Worm (Caenorhabditis elegans): ENCODE measurements around the gene cpt-2.

The cpt-2 gene

DNA sequence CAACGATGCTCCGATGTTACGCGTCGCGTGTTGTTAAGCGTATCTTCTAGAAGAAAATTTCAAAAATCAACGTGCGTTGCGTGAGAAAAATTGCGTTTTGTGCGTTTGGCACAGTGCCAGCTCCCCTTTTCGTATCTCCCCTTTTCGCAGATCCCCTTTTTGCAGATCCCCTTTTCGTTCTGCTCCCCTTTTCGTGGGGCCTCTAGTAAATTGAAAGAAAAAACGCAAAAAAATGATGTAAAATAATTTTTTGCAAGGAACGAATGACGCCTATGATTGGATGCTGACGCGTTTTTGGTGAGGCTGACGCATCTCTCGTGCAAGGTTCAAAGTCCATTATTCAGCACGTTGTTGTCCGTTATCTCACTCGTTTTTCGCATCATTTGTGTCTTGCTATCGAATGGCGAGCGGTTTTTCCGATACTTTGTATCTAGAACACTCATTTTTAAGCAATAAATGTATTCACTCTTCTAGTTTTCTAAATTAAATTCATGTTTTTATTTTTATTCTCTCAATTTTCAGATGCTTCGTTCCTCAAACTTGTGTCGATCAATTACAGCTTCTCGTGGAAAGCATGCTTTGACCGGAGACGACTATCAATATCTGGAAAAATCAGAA is at the start of gene cpt-2:
Gene cpt-2 (plus strand): TSS at position 523 of the 618 bp plus-strand sequence.
- peak; percentile 64 for TF ChIP-seq nhr-11 (tag; optimal IDR thresholded peaks at IDR 0.05)
- TF ChIP-seq nhr-23 (tag; optimal IDR thresholded peaks at IDR 0.05): peak; percentile 84
- peak; percentile 68 for TF ChIP-seq pha-4 (tag; optimal IDR thresholded peaks at IDR 0.05)
- TF ChIP-seq lin-15B (tag; optimal IDR thresholded peaks at IDR 0.05): peak; percentile 90
- peak; percentile 82 for TF ChIP-seq pqm-1 (tag; optimal IDR thresholded peaks at IDR 0.05)
- TF ChIP-seq nfya-1 (tag; optimal IDR thresholded peaks at IDR 0.05; ENCODE audit: insufficient read depth): peak; percentile 88
- TF ChIP-seq fkh-10 (GFP tag; optimal IDR thresholded peaks at IDR 0.05): peak; percentile 39
- peak; percentile 93 for TF ChIP-seq egl-5 (tag; optimal IDR thresholded peaks at IDR 0.05)
- peak; percentile 67 for TF ChIP-seq nhr-25 (tag; optimal IDR thresholded peaks at IDR 0.05)
- TF ChIP-seq lin-39 (tag; optimal IDR thresholded peaks at IDR 0.05): peak; percentile 38
- TF ChIP-seq tbx-2 (tag; optimal IDR thresholded peaks at IDR 0.05): peak; percentile 83
- peak; percentile 84 for TF ChIP-seq elt-2 (tag; optimal IDR thresholded peaks at IDR 0.05)
- peak; percentile 75 for TF ChIP-seq snpc-4 (tag; optimal IDR thresholded peaks at IDR 0.05)
- peak; percentile 74 for TF ChIP-seq R02D3.7 (tag; optimal IDR thresholded peaks at IDR 0.05)
- peak; percentile 70 for TF ChIP-seq ceh-28 (tag; optimal IDR thresholded peaks at IDR 0.05)
- TF ChIP-seq lsy-12 (tag; optimal IDR thresholded peaks at IDR 0.05): peak; percentile 81
- peak; percentile 39 for TF ChIP-seq ZK546.5 (tag; optimal IDR thresholded peaks at IDR 0.05)
- TF ChIP-seq egl-27 (tag; optimal IDR thresholded peaks at IDR 0.05): peak; percentile 19
- TF ChIP-seq ceh-82 (tag; optimal IDR thresholded peaks at IDR 0.05): peak; percentile 16
- peak; percentile 46 for TF ChIP-seq skn-1 (tag; optimal IDR thresholded peaks at IDR 0.05)
- peak; percentile 82 for TF ChIP-seq jun-1 (tag; optimal IDR thresholded peaks at IDR 0.05)
- TF ChIP-seq nhr-43 (tag; optimal IDR thresholded peaks at IDR 0.05; ENCODE audit: poor library complexity, severe bottlenecking): peak; percentile 87
- TF ChIP-seq hmg-11 (tag; optimal IDR thresholded peaks at IDR 0.05): peak; percentile 29

DNA sequence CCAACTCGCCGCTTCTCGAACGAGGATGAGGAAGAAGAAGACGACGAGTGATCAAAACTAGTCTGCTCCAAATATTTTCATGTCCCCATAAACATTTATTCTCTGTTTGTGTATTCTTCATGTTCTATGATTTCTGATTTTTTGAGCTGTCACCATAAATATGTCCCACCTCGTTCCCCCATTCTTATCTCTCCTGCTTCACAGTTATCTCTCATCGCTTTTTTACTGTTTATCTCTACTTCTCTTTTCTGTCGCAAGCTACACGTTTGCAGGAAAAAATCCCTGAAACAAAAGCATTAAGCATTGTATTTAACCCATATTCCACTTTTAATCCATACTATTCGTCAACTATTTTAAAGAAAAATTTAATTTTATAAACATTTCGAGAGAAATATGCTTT is 48.7 kb upstream of the cpt-2 start:
- no peak for TF ChIP-seq lsy-12 (tag; optimal IDR thresholded peaks at IDR 0.05)
- peak; percentile 11 for TF ChIP-seq pqm-1 (tag; optimal IDR thresholded peaks at IDR 0.05)
- peak; percentile 29 for TF ChIP-seq pha-4 (tag; optimal IDR thresholded peaks at IDR 0.05)
- TF ChIP-seq nfya-1 (tag; optimal IDR thresholded peaks at IDR 0.05; ENCODE audit: insufficient read depth): peak; percentile 44
- TF ChIP-seq elt-2 (tag; optimal IDR thresholded peaks at IDR 0.05): peak; percentile 58
- TF ChIP-seq snpc-4 (tag; optimal IDR thresholded peaks at IDR 0.05): no peak

DNA sequence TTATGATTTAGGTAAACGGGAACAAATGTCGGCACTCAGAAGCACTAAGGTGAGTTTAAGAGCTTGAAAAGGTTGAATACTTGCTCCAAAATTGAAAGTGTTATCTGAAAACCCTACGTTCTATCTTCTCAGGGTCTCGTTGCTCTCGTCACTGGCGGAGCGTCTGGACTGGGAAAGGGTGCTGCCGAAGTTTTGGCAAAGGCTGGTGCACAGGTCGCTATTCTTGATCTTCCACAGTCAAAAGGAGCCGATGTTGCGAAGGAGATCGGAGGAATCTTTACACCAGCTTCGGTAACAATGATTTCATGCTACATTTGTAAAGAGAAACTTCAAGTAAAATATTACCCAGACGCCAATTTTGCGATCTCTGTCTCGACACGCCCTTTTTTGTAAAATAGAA is 48.2 kb upstream of the cpt-2 start, which contains the start of gene ard-1:
Gene ard-1 (plus strand): TSS at position 12 of the 400 bp plus-strand sequence.
- TF ChIP-seq jun-1 (tag; optimal IDR thresholded peaks at IDR 0.05): no peak
- TF ChIP-seq ztf-4 (tag; optimal IDR thresholded peaks at IDR 0.05): no peak
- TF ChIP-seq zag-1 (tag; optimal IDR thresholded peaks at IDR 0.05): no peak
- no peak for TF ChIP-seq elt-2 (tag; optimal IDR thresholded peaks at IDR 0.05)
- TF ChIP-seq tbx-2 (tag; optimal IDR thresholded peaks at IDR 0.05): no peak
- no peak for TF ChIP-seq egl-27 (tag; optimal IDR thresholded peaks at IDR 0.05)
- TF ChIP-seq skn-1 (tag; optimal IDR thresholded peaks at IDR 0.05): no peak
- TF ChIP-seq eor-1 (tag; optimal IDR thresholded peaks at IDR 0.05): no peak
- no peak for TF ChIP-seq aly-2 (tag; optimal IDR thresholded peaks at IDR 0.05)
- TF ChIP-seq nhr-76 (tag; optimal IDR thresholded peaks at IDR 0.05): no peak
- TF ChIP-seq nhr-25 (tag; optimal IDR thresholded peaks at IDR 0.05): no peak
- TF ChIP-seq daf-12 (tag; optimal IDR thresholded peaks at IDR 0.05): no peak
- TF ChIP-seq nhr-43 (tag; optimal IDR thresholded peaks at IDR 0.05; ENCODE audit: poor library complexity, severe bottlenecking): no peak
- TF ChIP-seq nhr-12 (tag; optimal IDR thresholded peaks at IDR 0.05): no peak
- no peak for TF ChIP-seq sea-2 (GFP tag; optimal IDR thresholded peaks at IDR 0.05)
- TF ChIP-seq lin-39 (tag; optimal IDR thresholded peaks at IDR 0.05): no peak

DNA sequence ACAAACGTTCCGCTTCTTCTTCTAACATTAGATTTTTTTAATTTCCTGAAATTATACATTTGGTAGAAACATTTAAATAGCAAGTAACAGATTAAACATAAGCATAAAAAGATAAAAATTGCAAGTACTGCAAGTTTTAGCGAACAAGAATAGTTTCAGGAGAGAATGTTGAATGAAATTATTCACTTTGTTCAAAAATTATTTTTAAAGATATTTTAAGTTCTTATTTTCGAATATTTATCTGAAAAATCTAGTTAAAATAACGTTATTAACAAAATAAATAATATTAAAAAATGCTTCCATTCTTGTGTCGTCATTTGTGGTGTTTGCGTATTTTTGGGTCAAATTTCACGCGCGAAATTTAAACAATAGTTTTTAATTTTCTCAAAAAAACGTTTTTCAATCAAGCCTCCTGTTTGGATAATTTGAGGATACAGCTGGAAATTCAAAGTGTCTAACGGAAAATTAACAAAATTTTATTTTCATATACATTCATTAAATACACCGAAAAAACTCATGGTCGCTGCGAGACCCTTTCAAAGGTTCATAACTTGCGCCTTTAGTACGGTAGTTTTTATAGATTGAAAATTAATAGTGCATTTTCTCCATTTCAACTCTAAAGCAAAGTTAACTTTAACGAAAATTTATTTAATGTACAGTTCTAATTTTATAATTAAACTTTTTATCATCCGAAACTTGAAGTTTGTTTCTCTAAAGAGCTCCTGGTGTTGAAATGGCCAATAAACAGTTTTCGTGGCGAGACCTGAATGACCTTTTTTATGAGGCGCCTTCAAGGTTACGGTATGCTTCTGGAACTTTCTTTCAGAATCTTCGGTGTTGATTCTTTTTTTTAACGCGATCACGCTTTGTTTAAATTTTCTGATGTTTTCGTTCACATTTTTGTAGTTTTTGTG is 36.9 kb upstream of the cpt-2 start, which contains the start of gene skih-2:
Gene skih-2 (minus strand): TSS at position 51 of the 914 bp plus-strand sequence.
- peak; percentile 73 for TF ChIP-seq pha-4 (tag; optimal IDR thresholded peaks at IDR 0.05)
- peak; percentile 14 for TF ChIP-seq nhr-25 (tag; optimal IDR thresholded peaks at IDR 0.05)
- TF ChIP-seq aly-2 (tag; optimal IDR thresholded peaks at IDR 0.05): no peak
- peak; percentile 33 for TF ChIP-seq nhr-23 (tag; optimal IDR thresholded peaks at IDR 0.05)
- TF ChIP-seq mml-1 (tag; optimal IDR thresholded peaks at IDR 0.05): no peak
- TF ChIP-seq nhr-237 (tag; optimal IDR thresholded peaks at IDR 0.05): no peak
- TF ChIP-seq ceh-28 (tag; optimal IDR thresholded peaks at IDR 0.05): no peak
- no peak for TF ChIP-seq elt-1 (tag; optimal IDR thresholded peaks at IDR 0.05)
- TF ChIP-seq nhr-11 (tag; optimal IDR thresholded peaks at IDR 0.05): no peak
- TF ChIP-seq nhr-67 (tag; optimal IDR thresholded peaks at IDR 0.05): no peak
- TF ChIP-seq lin-15B (tag; optimal IDR thresholded peaks at IDR 0.05): peak; percentile 28
- TF ChIP-seq snpc-4 (tag; optimal IDR thresholded peaks at IDR 0.05): no peak
- TF ChIP-seq ztf-4 (tag; optimal IDR thresholded peaks at IDR 0.05): no peak
- TF ChIP-seq nfya-1 (tag; optimal IDR thresholded peaks at IDR 0.05; ENCODE audit: insufficient read depth): peak; percentile 62

Data from whole organism, L3 larva.